Fruit fly (Drosophila melanogaster) whole organism, pupa: ENCODE results near the gene CG31525.

ENCODE experiments used
- CG13204 ChIP-seq: fragments of 200-800 bp; sonication (Bioruptor generic); optimal IDR thresholded peaks from 2 replicates; lab custom pipeline; 2018; ENCODE audit warnings: missing biosample characterization, mild to moderate bottlenecking, missing genetic modification characterization, moderate library complexity
- CG17806 ChIP-seq: fragments of 200-800 bp; sonication (Bioruptor generic); optimal IDR thresholded peaks from 2 replicates; lab custom pipeline; 2018; ENCODE audit warnings: missing biosample characterization, mild to moderate bottlenecking, missing genetic modification characterization, moderate library complexity
- CG32121 ChIP-seq: fragments of 200-800 bp; sonication (Bioruptor generic); IDR thresholded peaks from 2 replicates; pipeline ENCODE4 v1.3.6; 2022; ENCODE audit warnings: missing biosample characterization, missing genetic modification characterization
- CG34367 ChIP-seq: fragments of 200-800 bp; sonication (Bioruptor generic); optimal IDR thresholded peaks from 2 replicates; lab custom pipeline; 2018; ENCODE audit warnings: missing biosample characterization, mild to moderate bottlenecking, missing genetic modification characterization
- CG4496 ChIP-seq: fragments of 200-800 bp; sonication (Bioruptor generic); IDR thresholded peaks from 3 replicates; pipeline ENCODE4 v1.3.6; 2022; ENCODE audit warnings: missing biosample characterization, missing genetic modification characterization
- CG8301 ChIP-seq: fragments of 200-800 bp; sonication (Bioruptor generic); optimal IDR thresholded peaks from 2 replicates; lab custom pipeline; 2018; ENCODE audit warnings: missing biosample characterization, mild to moderate bottlenecking, missing genetic modification characterization
- D1 ChIP-seq: fragments of 200-800 bp; sonication (Bioruptor generic); optimal IDR thresholded peaks from 2 replicates; lab custom pipeline; 2018; ENCODE audit warnings: missing biosample characterization, mild to moderate bottlenecking, missing genetic modification characterization, moderate library complexity
- EcR ChIP-seq: fragments of 200-800 bp; sonication (Bioruptor generic); optimal IDR thresholded peaks from 3 replicates; lab custom pipeline; 2019; ENCODE audit warnings: missing biosample characterization, missing genetic modification characterization, mild to moderate bottlenecking, moderate library complexity, missing genetic modification reagents
- Pif1A ChIP-seq: fragments of 200-800 bp; sonication (Bioruptor generic); optimal IDR thresholded peaks from 3 replicates; lab custom pipeline; 2016; ENCODE audit warnings: missing biosample characterization, missing genetic modification characterization
- rn ChIP-seq: fragments of 200-800 bp; sonication (Bioruptor generic); IDR thresholded peaks from 2 replicates; pipeline ENCODE4 v1.3.6; 2022; ENCODE audit warnings: missing biosample characterization, missing genetic modification characterization

DNA sequence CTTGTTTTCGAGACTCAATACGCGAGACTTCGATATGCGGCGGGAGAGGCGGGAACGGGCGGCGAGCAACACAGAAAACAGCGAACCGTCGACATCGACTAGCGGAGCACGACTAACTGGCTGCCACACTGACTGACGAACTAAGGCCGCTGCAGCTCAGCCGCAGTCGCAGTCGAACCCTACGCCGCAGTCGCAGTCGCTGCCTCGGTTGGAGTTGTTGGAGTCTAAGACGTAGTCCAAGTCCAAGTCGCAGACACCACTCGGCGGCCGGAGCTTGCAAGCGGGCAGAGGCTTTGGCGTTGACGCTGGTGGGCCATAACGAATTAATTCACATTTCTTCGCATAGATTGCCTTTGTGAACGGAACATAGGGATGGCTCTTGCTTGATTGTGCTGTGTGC is 23.9 kb downstream of the CG31525 start:
- TF ChIP-seq rn (GFP tag; lab: Robert Waterston, UW) (no peak), CG8301 (no peak), CG4496 (GFP tag; lab: Robert Waterston, UW) (peak; percentile 34; the same call in 1 of the 3 replicates), CG13204 (GFP tag; lab: Kevin White, UChicago) (peak; percentile 53), EcR (GFP tag; lab: Kevin White, UChicago) (no peak), Pif1A (GFP tag; lab: Kevin White, UChicago) (no peak), CG32121 (peak; percentile 41; the same call in 1 of the 2 replicates), CG34367 (tag; lab: Kevin White, UChicago) (no peak), CG17806 (tag; lab: Kevin White, UChicago) (no peak), D1 (tag; lab: Kevin White, UChicago) (no peak)
